Fruit fly (Drosophila melanogaster) whole organism, embryonic: ENCODE data around the gene CG5050.

Source experiments
- Adf1 ChIP-seq: fragments of 200-800 bp; sonication (Bioruptor generic); IDR thresholded peaks from 2 replicates; pipeline ENCODE4 v1.3.6; 2022; ENCODE audit warnings: missing biosample characterization, missing genetic modification characterization
- BEAF-32 ChIP-seq: fragments of 200-800 bp; sonication (Bioruptor generic); optimal IDR thresholded peaks from 3 replicates; lab custom pipeline; 2017; ENCODE audit warnings: missing biosample characterization, missing genetic modification characterization, mild to moderate bottlenecking, moderate library complexity, missing genetic modification reagents
- Bteb2 ChIP-seq: fragments of 200-800 bp; sonication (Bioruptor generic); optimal IDR thresholded peaks from 2 replicates; lab custom pipeline; 2016; ENCODE audit warnings: missing biosample characterization, missing genetic modification characterization
- CG1024 ChIP-seq: fragments of 200-800 bp; sonication (Bioruptor generic); IDR thresholded peaks from 2 replicates; pipeline ENCODE4 v1.3.6; 2022; ENCODE audit warnings: missing biosample characterization, missing genetic modification characterization
- CG11085 ChIP-seq: fragments of 200-800 bp; sonication (Bioruptor generic); IDR thresholded peaks from 2 replicates; pipeline ENCODE4 v1.3.6; 2022; ENCODE audit warnings: missing biosample characterization, missing genetic modification characterization
- CG11247 ChIP-seq: fragments of 200-800 bp; sonication (Bioruptor generic); IDR thresholded peaks from 2 replicates; pipeline ENCODE4 v1.3.6; 2022; ENCODE audit warnings: missing biosample characterization, missing genetic modification characterization
- CG15514 ChIP-seq: fragments of 200-800 bp; sonication (Bioruptor generic); optimal IDR thresholded peaks from 3 replicates; lab custom pipeline; 2017; ENCODE audit warnings: missing biosample characterization, missing genetic modification characterization, mild to moderate bottlenecking, moderate library complexity, missing genetic modification reagents
- CG17186 ChIP-seq: fragments of 200-800 bp; sonication (Bioruptor generic); optimal IDR thresholded peaks from 3 replicates; lab custom pipeline; 2017; ENCODE audit warnings: missing biosample characterization, missing genetic modification reagents, missing genetic modification characterization
- CG2199 ChIP-seq: fragments of 200-800 bp; sonication (Bioruptor generic); IDR thresholded peaks from 3 replicates; pipeline ENCODE4 v1.3.6; 2022; ENCODE audit warnings: missing biosample characterization, missing genetic modification characterization
- CG2889 ChIP-seq: fragments of 200-800 bp; sonication (Bioruptor generic); IDR thresholded peaks from 3 replicates; pipeline ENCODE4 v1.3.6; 2022; ENCODE audit warnings: missing biosample characterization, missing genetic modification characterization
- CG4424 ChIP-seq: fragments of 200-800 bp; sonication (Bioruptor generic); optimal IDR thresholded peaks from 3 replicates; lab custom pipeline; 2016; ENCODE audit warnings: missing biosample characterization, missing genetic modification characterization
- CG5953 ChIP-seq: fragments of 200-800 bp; sonication (Bioruptor generic); IDR thresholded peaks from 2 replicates; pipeline ENCODE4 v1.3.6; 2022; ENCODE audit warnings: missing biosample characterization, missing genetic modification characterization
- CG7556 ChIP-seq: fragments of 200-800 bp; sonication (Bioruptor generic); optimal IDR thresholded peaks from 2 replicates; lab custom pipeline; 2017; ENCODE audit warnings: missing biosample characterization, mild to moderate bottlenecking, missing genetic modification characterization
- CG7839 ChIP-seq: fragments of 200-800 bp; sonication (Bioruptor generic); optimal IDR thresholded peaks from 3 replicates; lab custom pipeline; 2018; ENCODE audit warnings: missing biosample characterization, mild to moderate bottlenecking, missing genetic modification characterization, moderate library complexity
- CG7928 ChIP-seq: fragments of 200-800 bp; sonication (Bioruptor generic); optimal IDR thresholded peaks from 2 replicates; lab custom pipeline; 2017; ENCODE audit warnings: missing biosample characterization, mild to moderate bottlenecking, missing genetic modification characterization
- Dll ChIP-seq: fragments of 200-800 bp; sonication (Bioruptor generic); IDR thresholded peaks from 4 replicates; pipeline ENCODE4 v1.3.6; 2022; ENCODE audit warnings: missing biosample characterization, missing genetic modification characterization; ENCODE audit not compliant: partially characterized antibody
- Gsc ChIP-seq: fragments of 200-800 bp; sonication (Bioruptor generic); IDR thresholded peaks from 2 replicates; pipeline ENCODE4 v1.3.6; 2022; ENCODE audit warnings: missing biosample characterization, missing genetic modification characterization
- Gug ChIP-seq: fragments of 200-800 bp; sonication (Bioruptor generic); IDR thresholded peaks from 4 replicates; pipeline ENCODE4 v1.3.6; 2022; ENCODE audit warnings: missing biosample characterization, missing genetic modification characterization
- H15 ChIP-seq: fragments of 200-800 bp; sonication (Bioruptor generic); IDR thresholded peaks from 3 replicates; pipeline ENCODE4 v1.3.6; 2022; ENCODE audit warnings: missing biosample characterization, missing genetic modification characterization
- Hr39 ChIP-seq: fragments of >200 bp; optimal IDR thresholded peaks from 2 replicates; lab custom pipeline; 2017
- Med ChIP-seq: fragments of 200-800 bp; sonication (Bioruptor generic); peaks from one replicate; lab custom pipeline; 2016; ENCODE audit warnings: missing biosample characterization, missing genetic modification characterization, mild to moderate bottlenecking, inconsistent platforms, moderate library complexity
- Myb ChIP-seq: fragments of 200-800 bp; sonication (Bioruptor generic); optimal IDR thresholded peaks from 2 replicates; lab custom pipeline; 2016; ENCODE audit warnings: missing biosample characterization, missing genetic modification characterization
- Oli ChIP-seq: fragments of 200-800 bp; sonication (Bioruptor generic); optimal IDR thresholded peaks from 2 replicates; lab custom pipeline; 2018; ENCODE audit warnings: missing biosample characterization, mild to moderate bottlenecking, missing genetic modification characterization, moderate library complexity
- Taf1 ChIP-seq: fragments of 200-800 bp; sonication (Bioruptor generic); IDR thresholded peaks from 2 replicates; pipeline ENCODE4 v1.3.6; 2022; ENCODE audit warnings: missing biosample characterization, missing genetic modification characterization
- Vsx1 ChIP-seq: fragments of 200-800 bp; sonication (Bioruptor generic); optimal IDR thresholded peaks from 2 replicates; lab custom pipeline; 2017; ENCODE audit warnings: missing biosample characterization, mild to moderate bottlenecking, missing genetic modification characterization, missing genetic modification reagents
- amos ChIP-seq: fragments of 200-800 bp; sonication (Bioruptor generic); IDR thresholded peaks from 2 replicates; pipeline ENCODE4 v1.3.6; 2022; ENCODE audit warnings: missing biosample characterization, missing genetic modification characterization; ENCODE audit not compliant: partially characterized antibody
- aop ChIP-seq: fragments of 200-800 bp; sonication (Bioruptor generic); IDR thresholded peaks from 2 replicates; pipeline ENCODE4 v1.3.6; 2022; ENCODE audit warnings: missing biosample characterization, missing genetic modification characterization
- ara ChIP-seq: fragments of 200-800 bp; sonication (Bioruptor generic); IDR thresholded peaks from 2 replicates; pipeline ENCODE4 v1.3.6; 2022; ENCODE audit warnings: missing biosample characterization, missing genetic modification characterization
- az2 ChIP-seq: fragments of 200-800 bp; sonication (Bioruptor generic); optimal IDR thresholded peaks from 3 replicates; lab custom pipeline; 2016; ENCODE audit warnings: missing biosample characterization, missing genetic modification characterization
- bsh ChIP-seq, 2 experiments: fragments of 200-800 bp; sonication (Bioruptor generic); optimal IDR thresholded peaks; 2 replicates each; lab custom pipeline; 2017 to 2018; ENCODE audit warnings: mild to moderate bottlenecking in 2 of 2, missing biosample characterization in 2 of 2, missing genetic modification characterization in 2 of 2, moderate library complexity in 1 of 2
- chinmo ChIP-seq: fragments of 200-800 bp; sonication (Bioruptor generic); IDR thresholded peaks from 4 replicates; pipeline ENCODE4 v1.3.6; 2022; ENCODE audit warnings: missing biosample characterization, missing genetic modification characterization; ENCODE audit not compliant: partially characterized antibody
- dm ChIP-seq: fragments of 200-800 bp; sonication (Bioruptor generic); optimal IDR thresholded peaks from 3 replicates; lab custom pipeline; 2016; ENCODE audit warnings: missing biosample characterization, missing genetic modification characterization
- dmrt11E ChIP-seq: fragments of 200-800 bp; sonication (Bioruptor generic); optimal IDR thresholded peaks from 3 replicates; lab custom pipeline; 2018; ENCODE audit warnings: missing biosample characterization, mild to moderate bottlenecking, missing genetic modification characterization, moderate library complexity
- fd3F ChIP-seq: fragments of 200-800 bp; sonication (Bioruptor generic); optimal IDR thresholded peaks from 2 replicates; lab custom pipeline; 2018; ENCODE audit warnings: missing biosample characterization, mild to moderate bottlenecking, missing genetic modification characterization, moderate library complexity
- ftz-f1 ChIP-seq: fragments of 200-800 bp; sonication (Bioruptor generic); optimal IDR thresholded peaks from 2 replicates; lab custom pipeline; 2016; ENCODE audit warnings: missing biosample characterization, missing genetic modification characterization
- gce ChIP-seq: fragments of 200-800 bp; sonication (Bioruptor generic); IDR thresholded peaks from 3 replicates; pipeline ENCODE4 v1.3.6; 2022; ENCODE audit warnings: missing biosample characterization, missing genetic modification characterization
- gt ChIP-seq: fragments of 200-800 bp; sonication (Bioruptor generic); IDR thresholded peaks from 2 replicates; pipeline ENCODE4 v1.3.6; 2022; ENCODE audit warnings: missing biosample characterization, missing genetic modification characterization
- inv ChIP-seq: fragments of 200-800 bp; sonication (Bioruptor generic); IDR thresholded peaks from 2 replicates; pipeline ENCODE4 v1.3.6; 2022; ENCODE audit warnings: missing biosample characterization, missing genetic modification characterization; ENCODE audit not compliant: partially characterized antibody
- kah ChIP-seq: fragments of 200-800 bp; sonication (Bioruptor generic); optimal IDR thresholded peaks from 2 replicates; lab custom pipeline; 2018; ENCODE audit warnings: missing biosample characterization, mild to moderate bottlenecking, missing genetic modification characterization
- ken ChIP-seq: fragments of 200-800 bp; sonication (Bioruptor generic); IDR thresholded peaks from 3 replicates; pipeline ENCODE4 v1.3.6; 2022; ENCODE audit warnings: missing biosample characterization, missing genetic modification characterization
- lmd ChIP-seq: fragments of 200-800 bp; sonication (Bioruptor generic); IDR thresholded peaks from 2 replicates; pipeline ENCODE4 v1.3.6; 2022; ENCODE audit warnings: missing biosample characterization, missing genetic modification characterization
- maf-S ChIP-seq: fragments of 200-800 bp; sonication (Bioruptor generic); optimal IDR thresholded peaks from 2 replicates; lab custom pipeline; 2016; ENCODE audit warnings: missing biosample characterization, missing genetic modification characterization
- p53 ChIP-seq: fragments of 200-800 bp; sonication (Bioruptor generic); optimal IDR thresholded peaks from 2 replicates; lab custom pipeline; 2016; ENCODE audit warnings: missing biosample characterization, missing genetic modification characterization
- pho ChIP-seq: fragments of 200-800 bp; sonication (Bioruptor generic); optimal IDR thresholded peaks from 2 replicates; lab custom pipeline; 2016; ENCODE audit warnings: missing biosample characterization, missing genetic modification characterization
- prd ChIP-seq, 3 experiments: fragments of >200 bp in 2 of 3; fragments of 200-800 bp in 1 of 3; sonication (Bioruptor generic) in 1 of 3; optimal IDR thresholded peaks in 2 of 3; IDR thresholded peaks in 1 of 3; 2 replicates in 2 of 3; 3 replicates in 1 of 3; pipeline versions ENCODE4 v1.3.6 to Lab custom; 2017 to 2022; ENCODE audit warnings: missing biosample characterization in 1 of 3, missing genetic modification characterization in 1 of 3

CG5050 gene

dm6 chr2L:17465915-17466677, 13.4 kb downstream of the CG5050 start (continued):
- TF ChIP-seq Bteb2 (GFP tag; lab: Kevin White, UChicago) (peak; percentile 70), pho (GFP tag; lab: Kevin White, UChicago) (peak; percentile 76), ftz-f1 (GFP tag; lab: Kevin White, UChicago) (no peak), Gsc (GFP tag; lab: Robert Waterston, UW) (no peak), dm (GFP tag; lab: Kevin White, UChicago) (peak; percentile 49), amos (no peak), CG15514 (peak; percentile 54), CG17186 (peak; percentile 37), bsh (GFP tag; optimal IDR thresholded peaks at IDR 0.05; lab: Kevin White, UChicago) (peak; percentile 60 to 92), H15 (peak; percentile 71; the same call in 2 of the 3 replicates), inv (no peak), aop (GFP tag; lab: Robert Waterston, UW) (no peak), Vsx1 (GFP tag; lab: Kevin White, UChicago) (peak; percentile 59), CG4424 (peak; percentile 84), CG7928 (GFP tag; lab: Kevin White, UChicago) (peak; percentile 25), Oli (peak; percentile 82), CG2889 (GFP tag; lab: Robert Waterston, UW) (peak; percentile 61; the same call in 2 of the 3 replicates), CG7556 (GFP tag; lab: Kevin White, UChicago) (peak; percentile 85), lmd (peak; percentile 76), maf-S (peak; percentile 56), fd3F (GFP tag; lab: Kevin White, UChicago) (peak; percentile 55), kah (peak; percentile 77), Adf1 (GFP tag; lab: Robert Waterston, UW) (peak; percentile 43; the same call in 1 of the 2 replicates), gce (peak; percentile 68; the same call in 2 of the 3 replicates), Gug (GFP tag; lab: Robert Waterston, UW) (peak; percentile 48; the same call in 1 of the 4 replicates), CG2199 (0 out of 3 replicates have a peak, but pooled peaks have one; percentile 49), chinmo (GFP tag; lab: Robert Waterston, UW) (no peak), CG11247 (peak; percentile 47; the same call in 1 of the 2 replicates), CG11085 (peak; percentile 51; the same call in 1 of the 2 replicates), ken (GFP tag; lab: Robert Waterston, UW) (peak; percentile 81), CG5953 (GFP tag; lab: Robert Waterston, UW) (peak; percentile 73; the same call in 1 of the 2 replicates), CG1024 (GFP tag; lab: Robert Waterston, UW) (peak; percentile 75), prd (optimal IDR thresholded peaks at IDR 0.05; lab: Kevin White, UChicago) (no peak), prd (GFP tag; IDR thresholded peaks at IDR 0.05; lab: Robert Waterston, UW) (peak; percentile 79; the same call in 2 of the 3 replicates), Hr39 (lab: Kevin White, UChicago) (no peak), p53 (peak; percentile 71), Dll (GFP tag; lab: Robert Waterston, UW) (no peak), CG7839 (peak; percentile 87), BEAF-32 (GFP tag; lab: Kevin White, UChicago) (no peak), dmrt11E (tag; lab: Kevin White, UChicago) (peak; percentile 82), Taf1 (peak; percentile 61; the same call in 1 of the 2 replicates), Myb (GFP tag; lab: Kevin White, UChicago) (peak; percentile 49), Med (GFP tag; lab: Kevin White, UChicago) (peak; percentile 93), gt (GFP tag; lab: Robert Waterston, UW) (0 out of 2 replicates have a peak, but pooled peaks have one; percentile 17), ara (GFP tag; lab: Robert Waterston, UW) (peak; percentile 72), az2 (GFP tag; lab: Kevin White, UChicago) (peak; percentile 83)
